Worm (Caenorhabditis elegans) whole organism, L1 larva: ENCODE measurements around the gene B0457.2.

Experiments
- C16A3.4 ChIP-seq: fragments of 150-350 bp; optimal IDR thresholded peaks from 2 replicates; lab custom pipeline; 2014; ENCODE audit warnings: missing biosample characterization, missing genetic modification characterization
- F16B12.6 ChIP-seq: fragments of 150-350 bp; optimal IDR thresholded peaks from 2 replicates; lab custom pipeline; 2014; ENCODE audit warnings: missing biosample characterization, missing genetic modification characterization
- aha-1 ChIP-seq: fragments of 150-350 bp; optimal IDR thresholded peaks from 2 replicates; lab custom pipeline; 2014; ENCODE audit warnings: missing biosample characterization, missing genetic modification characterization
- alr-1 ChIP-seq: fragments of 200-800 bp; sonication (Bioruptor generic); optimal IDR thresholded peaks from 2 replicates; lab custom pipeline; 2018; ENCODE audit warnings: borderline replicate concordance, mild to moderate bottlenecking, missing genetic modification characterization, missing compliant biosample characterization
- aly-2 ChIP-seq: fragments of 150-350 bp; optimal IDR thresholded peaks from 2 replicates; lab custom pipeline; 2014; ENCODE audit warnings: missing biosample characterization, missing genetic modification characterization
- ama-1 ChIP-seq: fragments of 150-350 bp; optimal IDR thresholded peaks from 2 replicates; lab custom pipeline; 2014
- blmp-1 ChIP-seq: fragments of 150-350 bp; optimal IDR thresholded peaks from 2 replicates; lab custom pipeline; 2014; ENCODE audit warnings: missing biosample characterization, missing genetic modification characterization
- ceh-88 ChIP-seq: fragments of 200-800 bp; sonication (Bioruptor generic); IDR thresholded peaks from 2 replicates; pipeline ENCODE4 v1.3.6; 2022; ENCODE audit warnings: missing genetic modification characterization, missing compliant biosample characterization
- dpl-1 ChIP-seq, 3 experiments: fragments of 150-350 bp in 2 of 3; sonication (generic microtip) in 1 of 3; optimal IDR thresholded peaks; 2 replicates each; lab custom pipeline; 2014 to 2017; ENCODE audit warnings: missing biosample characterization in 3 of 3, missing genetic modification characterization in 3 of 3, missing genetic modification reagents in 3 of 3
- dsc-1 ChIP-seq: sonication (generic microtip); optimal IDR thresholded peaks from 2 replicates; lab custom pipeline; 2016; ENCODE audit warnings: mild to moderate bottlenecking, missing genetic modification characterization, missing compliant biosample characterization
- efl-1 ChIP-seq, 4 experiments: fragments of 150-350 bp; optimal IDR thresholded peaks in 3 of 4; peaks in 1 of 4; 1 replicate in 1 of 4; 2 replicates in 3 of 4; lab custom pipeline; 2014; ENCODE audit warnings: missing biosample characterization in 2 of 4, missing genetic modification characterization in 2 of 4, missing genetic modification reagents in 2 of 4
- efl-3 ChIP-seq: fragments of 200-800 bp; sonication (Bioruptor generic); optimal IDR thresholded peaks from 2 replicates; lab custom pipeline; 2018; ENCODE audit warnings: mild to moderate bottlenecking, missing genetic modification characterization, missing compliant biosample characterization
- egl-27 ChIP-seq, 2 experiments: fragments of 150-350 bp in 1 of 2; sonication (generic microtip); optimal IDR thresholded peaks; 3 replicates each; lab custom pipeline; 2017 to 2018; ENCODE audit warnings: missing biosample characterization in 2 of 2, missing genetic modification characterization in 2 of 2, missing genetic modification reagents in 2 of 2
- elt-2 ChIP-seq: sonication (generic microtip); optimal IDR thresholded peaks from 2 replicates; lab custom pipeline; 2016; ENCODE audit warnings: missing genetic modification characterization, mild to moderate bottlenecking, inconsistent platforms, missing compliant biosample characterization, missing genetic modification reagents
- elt-3 ChIP-seq, 6 experiments: fragments of 150-350 bp in 1 of 6; sonication (generic microtip); optimal IDR thresholded peaks; 2 replicates each; lab custom pipeline; 2017 to 2018; ENCODE audit warnings: missing biosample characterization in 6 of 6, missing genetic modification characterization in 6 of 6, inconsistent platforms in 1 of 6
- fkh-10 ChIP-seq: sonication (generic microtip); optimal IDR thresholded peaks from 2 replicates; lab custom pipeline; 2017; ENCODE audit warnings: missing biosample characterization, missing genetic modification reagents, missing genetic modification characterization
- fkh-4 ChIP-seq: sonication (generic microtip); optimal IDR thresholded peaks from 2 replicates; lab custom pipeline; 2016; ENCODE audit warnings: missing compliant biosample characterization, missing genetic modification characterization, borderline replicate concordance
- fkh-8 ChIP-seq: sonication (generic microtip); optimal IDR thresholded peaks from 2 replicates; lab custom pipeline; 2016; ENCODE audit warnings: mild to moderate bottlenecking, missing genetic modification characterization, missing compliant biosample characterization
- irx-1 ChIP-seq: sonication (generic microtip); optimal IDR thresholded peaks from 2 replicates; lab custom pipeline; 2016; ENCODE audit warnings: missing genetic modification characterization, missing compliant biosample characterization
- isw-1 ChIP-seq: fragments of 200-800 bp; sonication (Bioruptor generic); IDR thresholded peaks from 2 replicates; pipeline ENCODE4 v1.3.6; 2022; ENCODE audit warnings: missing genetic modification characterization, missing compliant biosample characterization
- lin-14 ChIP-seq: fragments of 200-800 bp; sonication (Bioruptor generic); optimal IDR thresholded peaks from 2 replicates; lab custom pipeline; 2018; ENCODE audit warnings: mild to moderate bottlenecking, missing genetic modification characterization, moderate library complexity, missing compliant biosample characterization
- lin-15B ChIP-seq: fragments of 150-350 bp; sonication (generic microtip); optimal IDR thresholded peaks from 3 replicates; lab custom pipeline; 2014; ENCODE audit warnings: missing biosample characterization, missing genetic modification characterization
- lin-35 ChIP-seq, 2 experiments: fragments of 150-350 bp; optimal IDR thresholded peaks; 2 replicates each; lab custom pipeline; 2014; ENCODE audit warnings: missing biosample characterization in 2 of 2, missing genetic modification characterization in 2 of 2, missing genetic modification reagents in 2 of 2
- lin-39 ChIP-seq: fragments of 150-350 bp; optimal IDR thresholded peaks from 2 replicates; lab custom pipeline; 2014; ENCODE audit warnings: missing biosample characterization, missing genetic modification reagents, missing genetic modification characterization
- lsy-2 ChIP-seq, 2 experiments: fragments of 150-350 bp; optimal IDR thresholded peaks; 2 replicates each; lab custom pipeline; 2014; ENCODE audit warnings: missing biosample characterization in 2 of 2, missing genetic modification characterization in 2 of 2
- mep-1 ChIP-seq: fragments of 150-350 bp; optimal IDR thresholded peaks from 2 replicates; lab custom pipeline; 2014; ENCODE audit warnings: missing biosample characterization, missing genetic modification characterization
- nhr-19 ChIP-seq: fragments of 200-800 bp; sonication (Bioruptor generic); conservative IDR thresholded peaks from 2 replicates; pipeline ENCODE4 v1.3.6; 2022; ENCODE audit warnings: missing genetic modification characterization, missing compliant biosample characterization
- nhr-47 ChIP-seq: sonication (generic microtip); optimal IDR thresholded peaks from 2 replicates; lab custom pipeline; 2016; ENCODE audit warnings: mild to moderate bottlenecking, missing genetic modification characterization, moderate library complexity, missing compliant biosample characterization
- nhr-71 ChIP-seq: sonication (generic microtip); optimal IDR thresholded peaks from 2 replicates; lab custom pipeline; 2016; ENCODE audit warnings: mild to moderate bottlenecking, missing genetic modification characterization, moderate library complexity, missing compliant biosample characterization
- nhr-84 ChIP-seq: sonication (generic microtip); optimal IDR thresholded peaks from 2 replicates; lab custom pipeline; 2017; ENCODE audit warnings: missing biosample characterization, missing genetic modification characterization
- pqm-1 ChIP-seq: sonication (generic microtip); optimal IDR thresholded peaks from 3 replicates; lab custom pipeline; 2017; ENCODE audit warnings: missing biosample characterization, missing genetic modification characterization
- rnt-1 ChIP-seq: sonication (generic microtip); optimal IDR thresholded peaks from 2 replicates; lab custom pipeline; 2016; ENCODE audit warnings: mild to moderate bottlenecking, missing genetic modification characterization, moderate library complexity, missing compliant biosample characterization
- skn-1 ChIP-seq: fragments of 150-350 bp; optimal IDR thresholded peaks from 2 replicates; lab custom pipeline; 2014; ENCODE audit warnings: missing biosample characterization, missing genetic modification characterization
- snpc-4 ChIP-seq: fragments of 150-350 bp; optimal IDR thresholded peaks from 2 replicates; lab custom pipeline; 2014; ENCODE audit warnings: missing biosample characterization, missing genetic modification characterization
- snu-23 ChIP-seq: sonication (generic microtip); optimal IDR thresholded peaks from 2 replicates; lab custom pipeline; 2016; ENCODE audit warnings: missing genetic modification characterization, missing compliant biosample characterization
- swsn-7 ChIP-seq: sonication (generic microtip); optimal IDR thresholded peaks from 2 replicates; lab custom pipeline; 2016; ENCODE audit warnings: missing genetic modification characterization, missing compliant biosample characterization
- tbx-2 ChIP-seq: sonication (generic microtip); optimal IDR thresholded peaks from 2 replicates; lab custom pipeline; 2016; ENCODE audit warnings: missing genetic modification characterization, missing compliant biosample characterization
- unc-130 ChIP-seq: fragments of 150-350 bp; optimal IDR thresholded peaks from 2 replicates; lab custom pipeline; 2017; ENCODE audit warnings: missing biosample characterization, missing genetic modification characterization, inconsistent platforms
- unc-86 ChIP-seq: sonication (generic microtip); optimal IDR thresholded peaks from 2 replicates; lab custom pipeline; 2016; ENCODE audit warnings: missing genetic modification characterization, missing compliant biosample characterization
- vab-15 ChIP-seq: sonication (generic microtip); optimal IDR thresholded peaks from 2 replicates; lab custom pipeline; 2017; ENCODE audit warnings: missing genotype, mild to moderate bottlenecking, missing genetic modification characterization, missing compliant biosample characterization
- ztf-11 ChIP-seq, 2 experiments: sonication (generic microtip); optimal IDR thresholded peaks; 2 replicates each; lab custom pipeline; 2016 to 2017; ENCODE audit warnings: missing genetic modification characterization in 2 of 2, missing biosample characterization in 1 of 2, missing compliant biosample characterization in 1 of 2
- ztf-4 ChIP-seq: fragments of 150-350 bp; optimal IDR thresholded peaks from 2 replicates; lab custom pipeline; 2014; ENCODE audit warnings: missing biosample characterization, missing genetic modification characterization

Gene B0457.2

DNA sequence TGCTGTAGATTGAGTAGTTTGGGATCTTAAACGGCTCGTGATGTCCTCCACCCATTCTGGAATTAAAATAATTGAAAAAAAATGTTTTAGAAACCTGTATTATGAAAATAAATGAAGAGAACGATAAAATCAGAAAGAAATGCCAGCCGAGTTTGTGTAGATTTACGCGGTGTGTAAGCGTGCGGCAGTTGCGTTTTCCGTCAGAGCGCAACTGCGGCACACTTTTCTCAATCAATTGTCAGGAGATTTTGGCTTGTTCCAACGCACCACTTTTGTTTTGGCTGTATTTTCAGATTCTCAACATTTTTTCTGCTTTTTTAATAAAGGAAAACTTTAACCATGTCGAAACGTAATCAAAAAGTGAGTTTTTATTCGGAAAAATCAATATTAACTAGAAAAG lies 38.5 kb upstream of the B0457.2 start, which contains the start of the genes ndub-3 and C18E9.2 (continued):
- TF ChIP-seq elt-2 (tag; lab: Kevin White, UChicago) (no peak), C16A3.4 (tag; lab: Kevin White, UChicago) (peak; percentile 55), fkh-8 (no peak), lin-14 (GFP tag; lab: Kevin White, UChicago) (peak; percentile 50), snu-23 (peak; percentile 32), blmp-1 (tag; lab: Kevin White, UChicago) (no peak), elt-3 (tag; optimal IDR thresholded peaks at IDR 0.05; lab: Kevin White, UChicago) (no peak), aha-1 (tag; lab: Kevin White, UChicago) (no peak), swsn-7 (tag; lab: Kevin White, UChicago) (no peak), lin-15B (tag; lab: Kevin White, UChicago) (no peak), pqm-1 (no peak), ztf-11 (tag; optimal IDR thresholded peaks at IDR 0.05; lab: Kevin White, UChicago) (no peak), snpc-4 (tag; lab: Kevin White, UChicago) (no peak), egl-27 (tag; optimal IDR thresholded peaks at IDR 0.05; lab: Kevin White, UChicago) (no peak), tbx-2 (tag; lab: Kevin White, UChicago) (peak; percentile 6), ztf-4 (tag; lab: Kevin White, UChicago) (no peak), nhr-47 (tag; lab: Kevin White, UChicago) (peak; percentile 1), isw-1 (GFP tag; lab: Robert Waterston, UW) (no peak), rnt-1 (peak; percentile 26), ama-1 (lab: Kevin White, UChicago) (no peak), lin-35 (GFP tag; optimal IDR thresholded peaks at IDR 0.05; lab: Kevin White, UChicago) (peak; percentile 59 to 79), vab-15 (tag; lab: Kevin White, UChicago) (no peak)

DNA sequence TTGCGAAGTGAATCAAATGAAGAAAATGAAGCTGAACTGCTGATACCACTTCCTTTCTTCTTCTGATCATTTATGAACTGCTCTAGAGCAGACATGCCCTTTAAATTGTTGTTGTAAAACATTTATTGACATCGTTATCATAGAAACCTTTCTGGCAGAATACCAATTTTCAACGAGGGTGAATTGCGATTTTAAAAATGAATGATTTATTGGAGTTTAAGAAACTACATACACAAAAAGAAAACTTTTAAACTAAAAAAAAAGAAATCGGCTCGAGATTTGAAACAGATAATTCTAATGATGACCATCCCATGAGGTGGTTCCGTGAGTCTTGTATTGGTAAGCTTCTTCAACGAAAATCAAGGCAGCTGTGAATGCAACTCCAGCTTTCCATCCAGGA lies 37.7 kb upstream of the B0457.2 start, which contains the start of gene sftd-3:
Gene sftd-3 (minus strand): TSS at position 101 of the 400 bp plus-strand sequence.
- TF ChIP-seq alr-1 (tag; lab: Kevin White, UChicago) = no peak
- no peak for TF ChIP-seq blmp-1 (tag; lab: Kevin White, UChicago)
- TF ChIP-seq fkh-10 (GFP tag; lab: Kevin White, UChicago) = no peak
- TF ChIP-seq ztf-11 (tag; optimal IDR thresholded peaks at IDR 0.05; lab: Kevin White, UChicago) = no peak
- no peak for TF ChIP-seq skn-1 (tag; lab: Kevin White, UChicago)
- TF ChIP-seq unc-86 = no peak

DNA sequence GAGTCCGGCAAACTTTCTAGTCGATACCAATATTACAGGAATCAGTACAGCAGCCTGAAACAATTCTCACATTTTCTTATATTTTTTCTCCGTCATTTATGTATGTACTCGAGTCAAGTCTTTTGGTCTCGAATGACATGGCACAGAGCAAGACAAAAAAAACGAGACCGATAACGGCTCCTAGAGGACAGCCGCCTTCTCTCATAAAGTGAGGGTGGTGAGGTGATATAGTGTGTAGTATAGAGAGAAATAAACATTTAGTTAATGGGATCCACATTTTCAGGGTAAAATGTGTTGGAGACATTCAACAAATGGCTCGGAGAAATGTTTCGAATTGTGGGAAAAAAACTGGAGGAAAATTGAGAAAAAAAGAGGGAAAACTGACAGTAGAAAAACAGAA lies 35.9 kb upstream of the B0457.2 start:
- TF ChIP-seq lin-14 (GFP tag; lab: Kevin White, UChicago) (peak; percentile 94), mep-1 (peak; percentile 22), nhr-19 (GFP tag; lab: Robert Waterston, UW) (peak; percentile 54), fkh-4 (peak; percentile 62), lin-39 (tag; lab: Kevin White, UChicago) (peak; percentile 45), irx-1 (tag; lab: Kevin White, UChicago) (no peak), F16B12.6 (tag; lab: Kevin White, UChicago) (no peak), aly-2 (tag; lab: Kevin White, UChicago) (peak; percentile 53), lin-35 (GFP tag; optimal IDR thresholded peaks at IDR 0.05; lab: Kevin White, UChicago) (peak in 1 of 2 experiments; percentile 24), nhr-47 (tag; lab: Kevin White, UChicago) (peak; percentile 23), efl-1 (optimal IDR thresholded peaks at IDR 0.05; lab: Kevin White, UChicago) (peak; percentile 9 to 12), efl-1 (GFP tag; optimal IDR thresholded peaks at IDR 0.05 in 1 of 2; lab: Kevin White, UChicago) (peak in 1 of 2 experiments; percentile 54), dpl-1 (GFP tag; optimal IDR thresholded peaks at IDR 0.05; lab: Kevin White, UChicago) (peak in 1 of 3 experiments; percentile 1), nhr-84 (tag; lab: Kevin White, UChicago) (no peak), ceh-88 (GFP tag; lab: Robert Waterston, UW) (no peak), lsy-2 (tag; optimal IDR thresholded peaks at IDR 0.05; lab: Kevin White, UChicago) (peak; percentile 7 to 48), swsn-7 (tag; lab: Kevin White, UChicago) (peak; percentile 21), rnt-1 (peak; percentile 71), snu-23 (peak; percentile 46), efl-3 (GFP tag; lab: Kevin White, UChicago) (no peak), alr-1 (tag; lab: Kevin White, UChicago) (no peak), unc-130 (tag; lab: Kevin White, UChicago) (peak; percentile 29), ama-1 (lab: Kevin White, UChicago) (no peak), dsc-1 (peak; percentile 84), nhr-71 (tag; lab: Kevin White, UChicago) (peak; percentile 74)
